Fruit fly (Drosophila melanogaster) whole organism, embryonic: ENCODE results near the gene elgi.
A peak's percentile ranks its signal among the peaks of the same experiment; 100 is the strongest.

Experiments used
- CG12219 ChIP-seq: fragments of 200-800 bp; sonication (Bioruptor generic); optimal IDR thresholded peaks from 3 replicates; lab custom pipeline; 2018; ENCODE audit warnings: missing biosample characterization, mild to moderate bottlenecking, missing genetic modification characterization
- CG12769 ChIP-seq: fragments of 200-800 bp; sonication (Bioruptor generic); optimal IDR thresholded peaks from 2 replicates; lab custom pipeline; 2019; ENCODE audit warnings: missing biosample characterization, mild to moderate bottlenecking, missing genetic modification characterization, moderate library complexity
- CG14014 ChIP-seq: fragments of 200-800 bp; sonication (Bioruptor generic); IDR thresholded peaks from 2 replicates; pipeline ENCODE4 v1.3.6; 2022; ENCODE audit warnings: missing biosample characterization, missing genetic modification characterization
- CG1602 ChIP-seq: fragments of 200-800 bp; sonication (Bioruptor generic); optimal IDR thresholded peaks from 3 replicates; lab custom pipeline; 2016; ENCODE audit warnings: missing biosample characterization, missing genetic modification characterization
- CG1603 ChIP-seq: fragments of 200-800 bp; sonication (Bioruptor generic); optimal IDR thresholded peaks from 2 replicates; lab custom pipeline; 2019; ENCODE audit warnings: missing biosample characterization, mild to moderate bottlenecking, missing genetic modification characterization, moderate library complexity
- CG18599 ChIP-seq: fragments of 200-800 bp; sonication (Bioruptor generic); optimal IDR thresholded peaks from 3 replicates; lab custom pipeline; 2017; ENCODE audit warnings: missing biosample characterization, missing genetic modification characterization, mild to moderate bottlenecking, moderate library complexity, missing genetic modification reagents
- CG18619 ChIP-seq: fragments of 200-800 bp; sonication (Bioruptor generic); optimal IDR thresholded peaks from 3 replicates; lab custom pipeline; 2017; ENCODE audit warnings: missing biosample characterization, mild to moderate bottlenecking, missing genetic modification characterization
- CG30020 ChIP-seq: fragments of 200-800 bp; optimal IDR thresholded peaks from 2 replicates; lab custom pipeline; 2019; ENCODE audit warnings: missing biosample characterization, mild to moderate bottlenecking, missing genetic modification characterization, moderate library complexity
- CG33557 ChIP-seq: fragments of 200-800 bp; sonication (Bioruptor generic); optimal IDR thresholded peaks from 2 replicates; lab custom pipeline; 2019; ENCODE audit warnings: missing biosample characterization, mild to moderate bottlenecking, missing genetic modification characterization, moderate library complexity
- CG3838 ChIP-seq: fragments of 200-800 bp; sonication (Bioruptor generic); optimal IDR thresholded peaks from 3 replicates; lab custom pipeline; 2016; ENCODE audit warnings: missing biosample characterization, missing genetic modification characterization
- CG6689 ChIP-seq: fragments of 200-800 bp; sonication (Bioruptor generic); IDR thresholded peaks from 2 replicates; pipeline ENCODE4 v1.3.6; 2022; ENCODE audit warnings: missing biosample characterization, missing genetic modification characterization
- CG7556 ChIP-seq: fragments of 200-800 bp; sonication (Bioruptor generic); optimal IDR thresholded peaks from 2 replicates; lab custom pipeline; 2017; ENCODE audit warnings: missing biosample characterization, mild to moderate bottlenecking, missing genetic modification characterization
- CG8944 ChIP-seq: fragments of 200-800 bp; sonication (Bioruptor generic); optimal IDR thresholded peaks from 3 replicates; lab custom pipeline; 2016; ENCODE audit warnings: missing biosample characterization, missing genetic modification characterization
- CG9876 ChIP-seq: fragments of 200-800 bp; sonication (Bioruptor generic); optimal IDR thresholded peaks from 2 replicates; lab custom pipeline; 2016; ENCODE audit warnings: missing biosample characterization, missing genetic modification characterization
- CrebB ChIP-seq: fragments of 200-800 bp; sonication (Bioruptor generic); optimal IDR thresholded peaks from 3 replicates; lab custom pipeline; 2018; ENCODE audit warnings: missing biosample characterization, mild to moderate bottlenecking, missing genetic modification characterization
- D ChIP-seq, 2 experiments: fragments of 200-800 bp in 1 of 2; fragments of >200 bp in 1 of 2; sonication (Bioruptor generic) in 1 of 2; optimal IDR thresholded peaks; 2 replicates in 1 of 2; 3 replicates in 1 of 2; lab custom pipeline; 2017; ENCODE audit warnings: mild to moderate bottlenecking in 1 of 2, missing biosample characterization in 1 of 2, missing genetic modification characterization in 1 of 2, missing genetic modification reagents in 1 of 2
- Dad ChIP-seq: fragments of 200-800 bp; sonication (Bioruptor generic); optimal IDR thresholded peaks from 3 replicates; lab custom pipeline; 2016; ENCODE audit warnings: missing biosample characterization, missing genetic modification characterization
- Dek ChIP-seq: fragments of 200-800 bp; sonication (Bioruptor generic); optimal IDR thresholded peaks from 3 replicates; lab custom pipeline; 2019; ENCODE audit warnings: missing biosample characterization, mild to moderate bottlenecking, missing genetic modification characterization, moderate library complexity
- Dip3 ChIP-seq: fragments of 200-800 bp; sonication (Bioruptor generic); optimal IDR thresholded peaks from 3 replicates; lab custom pipeline; 2016; ENCODE audit warnings: missing biosample characterization, missing genetic modification characterization
- Meics ChIP-seq: fragments of 200-800 bp; sonication (Bioruptor generic); optimal IDR thresholded peaks from 2 replicates; lab custom pipeline; 2017; ENCODE audit warnings: missing biosample characterization, mild to moderate bottlenecking, missing genetic modification characterization
- NC2β ChIP-seq: fragments of 200-800 bp; sonication (Bioruptor generic); optimal IDR thresholded peaks from 2 replicates; lab custom pipeline; 2016; ENCODE audit warnings: missing biosample characterization, missing genetic modification characterization
- Neu2 ChIP-seq: fragments of 200-800 bp; sonication (Bioruptor generic); optimal IDR thresholded peaks from 3 replicates; lab custom pipeline; 2016; ENCODE audit warnings: missing biosample characterization, missing genetic modification characterization, borderline replicate concordance
- NfI ChIP-seq: fragments of 200-800 bp; sonication (Bioruptor generic); optimal IDR thresholded peaks from 3 replicates; lab custom pipeline; 2018; ENCODE audit warnings: missing biosample characterization, mild to moderate bottlenecking, missing genetic modification characterization, moderate library complexity
- Optix ChIP-seq: fragments of 200-800 bp; sonication (Bioruptor generic); IDR thresholded peaks from 3 replicates; pipeline ENCODE4 v1.3.6; 2022; ENCODE audit warnings: missing biosample characterization, missing genetic modification characterization
- Sry-β ChIP-seq: fragments of 200-800 bp; sonication (Bioruptor generic); optimal IDR thresholded peaks from 2 replicates; lab custom pipeline; 2018; ENCODE audit warnings: missing biosample characterization, mild to moderate bottlenecking, missing genetic modification characterization, moderate library complexity
- Trl ChIP-seq, 3 experiments: fragments of >200 bp in 2 of 3; fragments of 200-800 bp in 1 of 3; sonication (Bioruptor generic) in 1 of 3; optimal IDR thresholded peaks; 2 replicates in 1 of 3; 3 replicates in 2 of 3; lab custom pipeline; 2016 to 2017; ENCODE audit warnings: missing biosample characterization in 1 of 3, missing genetic modification characterization in 1 of 3
- bowl ChIP-seq: fragments of 200-800 bp; sonication (Bioruptor generic); IDR thresholded peaks from 2 replicates; pipeline ENCODE4 v1.3.6; 2022; ENCODE audit warnings: missing biosample characterization, missing genetic modification characterization
- cg ChIP-seq: fragments of 200-800 bp; sonication (Bioruptor generic); optimal IDR thresholded peaks from 3 replicates; lab custom pipeline; 2019; ENCODE audit warnings: missing biosample characterization, mild to moderate bottlenecking, missing genetic modification characterization, moderate library complexity
- croc ChIP-seq: fragments of 200-800 bp; sonication (Bioruptor generic); conservative IDR thresholded peaks from 3 replicates; pipeline ENCODE4 v1.3.6; 2022; ENCODE audit warnings: missing biosample characterization, missing genetic modification characterization
- dysf ChIP-seq: fragments of 200-800 bp; sonication (Bioruptor generic); IDR thresholded peaks from 3 replicates; pipeline ENCODE4 v1.3.6; 2022; ENCODE audit warnings: missing biosample characterization, missing genetic modification characterization
- fd96Cb ChIP-seq: fragments of 200-800 bp; sonication (Bioruptor generic); optimal IDR thresholded peaks from 2 replicates; lab custom pipeline; 2018; ENCODE audit warnings: missing biosample characterization, mild to moderate bottlenecking, missing genetic modification characterization, moderate library complexity
- her ChIP-seq: fragments of 200-800 bp; sonication (Bioruptor generic); optimal IDR thresholded peaks from 2 replicates; lab custom pipeline; 2016; ENCODE audit warnings: missing biosample characterization, missing genetic modification characterization
- lbe ChIP-seq: fragments of 200-800 bp; sonication (Bioruptor generic); optimal IDR thresholded peaks from 2 replicates; lab custom pipeline; 2016; ENCODE audit warnings: missing biosample characterization, mild to moderate bottlenecking, missing genetic modification characterization
- lmd ChIP-seq: fragments of 200-800 bp; sonication (Bioruptor generic); IDR thresholded peaks from 2 replicates; pipeline ENCODE4 v1.3.6; 2022; ENCODE audit warnings: missing biosample characterization, missing genetic modification characterization
- luna ChIP-seq: fragments of 200-800 bp; sonication (Bioruptor generic); optimal IDR thresholded peaks from 2 replicates; lab custom pipeline; 2016; ENCODE audit warnings: missing biosample characterization, missing genetic modification characterization
- maf-S ChIP-seq: fragments of 200-800 bp; sonication (Bioruptor generic); optimal IDR thresholded peaks from 2 replicates; lab custom pipeline; 2016; ENCODE audit warnings: missing biosample characterization, missing genetic modification characterization
- nau ChIP-seq: fragments of 200-800 bp; sonication (Bioruptor generic); optimal IDR thresholded peaks from 3 replicates; lab custom pipeline; 2017; ENCODE audit warnings: missing biosample characterization, mild to moderate bottlenecking, missing genetic modification characterization, missing genetic modification reagents
- nom ChIP-seq: fragments of 200-800 bp; sonication (Bioruptor generic); optimal IDR thresholded peaks from 2 replicates; lab custom pipeline; 2017; ENCODE audit warnings: missing biosample characterization, missing genetic modification characterization, mild to moderate bottlenecking, moderate library complexity, missing genetic modification reagents
- ro ChIP-seq: fragments of 200-800 bp; sonication (Bioruptor generic); IDR thresholded peaks from 2 replicates; pipeline ENCODE4 v1.3.6; 2022; ENCODE audit warnings: missing biosample characterization, missing genetic modification characterization
- scrt ChIP-seq: fragments of 200-800 bp; sonication (Bioruptor generic); optimal IDR thresholded peaks from 2 replicates; lab custom pipeline; 2018; ENCODE audit warnings: missing biosample characterization, mild to moderate bottlenecking, missing genetic modification characterization, moderate library complexity
- seq ChIP-seq: fragments of 200-800 bp; sonication (Bioruptor generic); IDR thresholded peaks from 2 replicates; pipeline ENCODE4 v1.3.6; 2022; ENCODE audit warnings: missing biosample characterization, missing genetic modification characterization
- sim ChIP-seq: fragments of 200-800 bp; sonication (Bioruptor generic); IDR thresholded peaks from 2 replicates; pipeline ENCODE4 v1.3.6; 2022; ENCODE audit warnings: missing biosample characterization, missing genetic modification characterization
- slou ChIP-seq: fragments of 200-800 bp; sonication (Bioruptor generic); optimal IDR thresholded peaks from 3 replicates; lab custom pipeline; 2016; ENCODE audit warnings: missing biosample characterization, missing genetic modification characterization
- sr ChIP-seq: fragments of 200-800 bp; sonication (Bioruptor generic); IDR thresholded peaks from 3 replicates; pipeline ENCODE4 v1.3.6; 2022; ENCODE audit warnings: missing biosample characterization, missing genetic modification characterization
- trh ChIP-seq: fragments of 200-800 bp; sonication (Bioruptor generic); optimal IDR thresholded peaks from 2 replicates; lab custom pipeline; 2016; ENCODE audit warnings: missing biosample characterization, missing genetic modification characterization
- tx ChIP-seq: fragments of 200-800 bp; sonication (Bioruptor generic); optimal IDR thresholded peaks from 2 replicates; lab custom pipeline; 2016; ENCODE audit warnings: missing biosample characterization, missing genetic modification characterization
- yki ChIP-seq: fragments of >200 bp; optimal IDR thresholded peaks from 3 replicates; lab custom pipeline; 2018
- zen2 ChIP-seq: fragments of 200-800 bp; sonication (Bioruptor generic); IDR thresholded peaks from 3 replicates; pipeline ENCODE4 v1.3.6; 2022; ENCODE audit warnings: missing biosample characterization, missing genetic modification characterization; ENCODE audit not compliant: partially characterized antibody
- zf30C ChIP-seq: fragments of 200-800 bp; sonication (Bioruptor generic); optimal IDR thresholded peaks from 3 replicates; lab custom pipeline; 2018; ENCODE audit warnings: missing biosample characterization, mild to moderate bottlenecking, missing genetic modification characterization

elgi gene

dm6 chr3L:15956448-15957010, at the start of gene elgi (continued):
- peak; percentile 31 for TF ChIP-seq nom (GFP tag; lab: Kevin White, UChicago)
- no peak for TF ChIP-seq bowl (GFP tag; lab: Robert Waterston, UW)
- TF ChIP-seq CG12219 (GFP tag; lab: Kevin White, UChicago), result no peak
- TF ChIP-seq sim, result no peak
- no peak for TF ChIP-seq trh (GFP tag; lab: Kevin White, UChicago)
- TF ChIP-seq NfI (GFP tag; lab: Kevin White, UChicago), result peak; percentile 68
- no peak for TF ChIP-seq Trl (optimal IDR thresholded peaks at IDR 0.05; lab: Kevin White, UChicago)
- peak; percentile 71 for TF ChIP-seq Trl (GFP tag; optimal IDR thresholded peaks at IDR 0.05; lab: Kevin White, UChicago)
- TF ChIP-seq croc (GFP tag; lab: Robert Waterston, UW), result no peak
- no peak for TF ChIP-seq D (optimal IDR thresholded peaks at IDR 0.05; lab: Kevin White, UChicago)
- TF ChIP-seq D (GFP tag; optimal IDR thresholded peaks at IDR 0.05; lab: Kevin White, UChicago), result no peak
- no peak; the same call in 2 of the 3 replicates for TF ChIP-seq zen2
- TF ChIP-seq NC2β (GFP tag; lab: Kevin White, UChicago), result peak; percentile 49
- no peak for TF ChIP-seq sr
- no peak for TF ChIP-seq ro (GFP tag; lab: Robert Waterston, UW)
- TF ChIP-seq dysf (GFP tag; lab: Robert Waterston, UW), result peak; percentile 58; the same call in 2 of the 3 replicates
- TF ChIP-seq Dad (GFP tag; lab: Kevin White, UChicago), result peak; percentile 43
- TF ChIP-seq luna (GFP tag; lab: Kevin White, UChicago), result peak; percentile 2
- TF ChIP-seq slou (GFP tag; lab: Kevin White, UChicago), result peak; percentile 2
- TF ChIP-seq CG18619 (GFP tag; lab: Kevin White, UChicago), result peak; percentile 39
- TF ChIP-seq cg (GFP tag; lab: Kevin White, UChicago), result no peak
- TF ChIP-seq CG12769, result peak; percentile 58
- TF ChIP-seq lmd (GFP tag; lab: Robert Waterston, UW), result peak; percentile 53; the same call in 1 of the 2 replicates
- no peak for TF ChIP-seq CG3838 (GFP tag; lab: Kevin White, UChicago)
- peak; percentile 51 for TF ChIP-seq Dek (tag; lab: Kevin White, UChicago)
- TF ChIP-seq tx (GFP tag; lab: Kevin White, UChicago), result peak; percentile 15
- no peak for TF ChIP-seq yki (lab: Kevin White, UChicago)
- no peak for TF ChIP-seq zf30C (GFP tag; lab: Kevin White, UChicago)
- peak; percentile 38 for TF ChIP-seq CG8944
- TF ChIP-seq CG6689 (GFP tag; lab: Robert Waterston, UW), result peak; percentile 28; the same call in 1 of the 2 replicates
- peak; percentile 4 for TF ChIP-seq CG1602 (GFP tag; lab: Kevin White, UChicago)
- no peak for TF ChIP-seq nau (GFP tag; lab: Kevin White, UChicago)
- peak; percentile 63 for TF ChIP-seq Dip3
- TF ChIP-seq her (GFP tag; lab: Kevin White, UChicago), result peak; percentile 60
- no peak for TF ChIP-seq Neu2 (GFP tag; lab: Kevin White, UChicago)
- TF ChIP-seq CG33557, result peak; percentile 30
- peak; percentile 65 for TF ChIP-seq CG18599 (GFP tag; lab: Kevin White, UChicago)
- TF ChIP-seq maf-S (GFP tag; lab: Kevin White, UChicago), result peak; percentile 65
- TF ChIP-seq lbe (GFP tag; lab: Kevin White, UChicago), result peak; percentile 78
- TF ChIP-seq Sry-β (GFP tag; lab: Kevin White, UChicago), result peak; percentile 94
- no peak for TF ChIP-seq Optix (GFP tag; lab: Robert Waterston, UW)
- peak; percentile 24 for TF ChIP-seq CG30020 (tag; lab: Kevin White, UChicago)
- TF ChIP-seq CG9876 (GFP tag; lab: Kevin White, UChicago), result peak; percentile 44
- no peak for TF ChIP-seq seq (GFP tag; lab: Robert Waterston, UW)
- TF ChIP-seq CG1603, result no peak
- TF ChIP-seq CG7556 (GFP tag; lab: Kevin White, UChicago), result peak; percentile 38
- peak; percentile 43 for TF ChIP-seq CrebB
- TF ChIP-seq CG14014 (GFP tag; lab: Robert Waterston, UW), result 0 out of 2 replicates have a peak, but pooled peaks have one; percentile 22
- TF ChIP-seq Meics (GFP tag; lab: Kevin White, UChicago), result peak; percentile 41
- no peak for TF ChIP-seq fd96Cb (tag; lab: Kevin White, UChicago)
- TF ChIP-seq scrt (GFP tag; lab: Kevin White, UChicago), result no peak
